Fruit fly (Drosophila melanogaster): Measurements from ENCODE around the gene zfh1.
A peak's percentile ranks its signal among the peaks of the same experiment; 100 is the strongest.

zfh1 gene

dm6 chr3R:30813903-30814339 lies 48.2 kb downstream of the zfh1 start (continued):
- TF ChIP-seq GATAe (GFP tag; conservative IDR thresholded peaks at IDR 0.05) (no peak), yki (optimal IDR thresholded peaks at IDR 0.05) (no peak), NC2β (GFP tag; optimal IDR thresholded peaks at IDR 0.05) (peak; percentile 78), Nf-YB (GFP tag; optimal IDR thresholded peaks at IDR 0.05) (peak; percentile 66), Nf-YA (GFP tag; IDR thresholded peaks at IDR 0.05) (peak; percentile 53), Mes4 (GFP tag; optimal IDR thresholded peaks at IDR 0.05) (peak; percentile 68), CG11696 (GFP tag; IDR thresholded peaks at IDR 0.05) (peak; percentile 77), CG8359 (GFP tag; optimal IDR thresholded peaks at IDR 0.05; ENCODE audit: borderline replicate concordance) (peak; percentile 82), CG3838 (GFP tag; optimal IDR thresholded peaks at IDR 0.05) (peak; percentile 53), gro (GFP tag; optimal IDR thresholded peaks at IDR 0.05) (peak; percentile 75), cg (GFP tag; optimal IDR thresholded peaks at IDR 0.05) (no peak), BtbVII (GFP tag; optimal IDR thresholded peaks at IDR 0.05) (peak; percentile 75), CG31224 (GFP tag; IDR thresholded peaks at IDR 0.05) (peak; percentile 70), en (GFP tag; optimal IDR thresholded peaks at IDR 0.05) (peak; percentile 79), CG33213 (GFP tag; optimal IDR thresholded peaks at IDR 0.05) (peak; percentile 79), tgo (GFP tag; IDR thresholded peaks at IDR 0.05) (peak; percentile 89), CG13123 (GFP tag; optimal IDR thresholded peaks at IDR 0.05) (peak; percentile 76), CG10654 (GFP tag; optimal IDR thresholded peaks at IDR 0.05) (peak; percentile 79), Bteb2 (GFP tag; optimal IDR thresholded peaks at IDR 0.05) (peak; percentile 78), psq (GFP tag; optimal IDR thresholded peaks at IDR 0.05) (peak; percentile 67), CG12071 (GFP tag; optimal IDR thresholded peaks at IDR 0.05) (peak; percentile 83), CG11560 (tag; IDR thresholded peaks at IDR 0.05) (peak; percentile 61; the same call in 1 of the 3 replicates), ssp (GFP tag; IDR thresholded peaks at IDR 0.05) (peak; percentile 68), ATbp (GFP tag; optimal IDR thresholded peaks at IDR 0.05) (peak; percentile 86), Max (GFP tag; optimal IDR thresholded peaks at IDR 0.05) (peak; percentile 64), gt (GFP tag; IDR thresholded peaks at IDR 0.05) (peak; percentile 14; the same call in 1 of the 2 replicates), CG4404 (GFP tag; IDR thresholded peaks at IDR 0.05) (peak; percentile 54), Bdp1 (GFP tag; optimal IDR thresholded peaks at IDR 0.05) (peak; percentile 58), ci (GFP tag; IDR thresholded peaks at IDR 0.05) (peak; percentile 91), tup (GFP tag; optimal IDR thresholded peaks at IDR 0.05) (peak; percentile 10), row (GFP tag; IDR thresholded peaks at IDR 0.05) (peak; percentile 86), Lpt (GFP tag; optimal IDR thresholded peaks at IDR 0.05) (no peak), CG17385 (GFP tag; optimal IDR thresholded peaks at IDR 0.05) (peak; percentile 82), fd96Cb (tag; optimal IDR thresholded peaks at IDR 0.05) (peak; percentile 90), usp (GFP tag; optimal IDR thresholded peaks at IDR 0.05) (no peak), dysf (GFP tag; IDR thresholded peaks at IDR 0.05) (peak; percentile 90), hbn (GFP tag; IDR thresholded peaks at IDR 0.05; ENCODE audit: partially characterized antibody) (no peak), dpn (GFP tag; optimal IDR thresholded peaks at IDR 0.05) (peak; percentile 81 to 86), H15 (GFP tag; IDR thresholded peaks at IDR 0.05) (peak; percentile 84), mam (GFP tag; optimal IDR thresholded peaks at IDR 0.05) (peak; percentile 78), tio (GFP tag; optimal IDR thresholded peaks at IDR 0.05) (peak; percentile 60), CG10147 (GFP tag; optimal IDR thresholded peaks at IDR 0.05) (peak; percentile 84), HLH54F (GFP tag; optimal IDR thresholded peaks at IDR 0.05) (peak; percentile 49), Jarid2 (GFP tag; optimal IDR thresholded peaks at IDR 0.05) (peak; percentile 51), CG16815 (GFP tag; optimal IDR thresholded peaks at IDR 0.05) (peak; percentile 44), bcd (GFP tag; optimal IDR thresholded peaks at IDR 0.05) (peak; percentile 85), CG4360 (GFP tag; IDR thresholded peaks at IDR 0.05) (peak; percentile 45), exex (tag; optimal IDR thresholded peaks at IDR 0.05) (peak; percentile 53), CG6683 (GFP tag; optimal IDR thresholded peaks at IDR 0.05) (peak; percentile 74), CG5245 (GFP tag; optimal IDR thresholded peaks at IDR 0.05) (peak; percentile 74), dm (GFP tag; optimal IDR thresholded peaks at IDR 0.05) (peak; percentile 54), kni (GFP tag; optimal IDR thresholded peaks at IDR 0.05) (peak; percentile 86)
